Worm (Caenorhabditis elegans) whole organism, L4 larva: ENCODE data around the gene exl-1.
A peak's percentile ranks its signal among the peaks of the same experiment; 100 is the strongest.

Source experiments
- D1046.2 ChIP-seq: fragments of 200-800 bp; sonication (Bioruptor generic); IDR thresholded peaks from 2 replicates; pipeline ENCODE4 v1.3.6; 2022; ENCODE audit warnings: missing genetic modification characterization, missing compliant biosample characterization
- F44E2.7 ChIP-seq: fragments of 200-800 bp; sonication (Bioruptor generic); IDR thresholded peaks from 2 replicates; pipeline ENCODE4 v2.1.2; 2022; ENCODE audit warnings: missing genetic modification characterization, missing compliant biosample characterization
- F49E8.2 ChIP-seq: sonication (generic microtip); optimal IDR thresholded peaks from 2 replicates; lab custom pipeline; 2016; ENCODE audit warnings: missing compliant biosample characterization, mild to moderate bottlenecking, missing genetic modification characterization, borderline replicate concordance
- T26A8.4 ChIP-seq: fragments of 200-800 bp; sonication (Bioruptor generic); IDR thresholded peaks from 2 replicates; pipeline ENCODE4 v1.3.6; 2022; ENCODE audit warnings: missing genetic modification characterization, missing compliant biosample characterization
- Y105C5A.15 ChIP-seq: fragments of 200-800 bp; sonication (Bioruptor generic); IDR thresholded peaks from 2 replicates; pipeline ENCODE4 v1.3.6; 2022; ENCODE audit warnings: missing genetic modification characterization, missing compliant biosample characterization
- ZK546.5 ChIP-seq, 2 experiments: sonication (generic microtip); optimal IDR thresholded peaks; 2 replicates each; lab custom pipeline; 2017; ENCODE audit warnings: missing biosample characterization in 2 of 2, missing genetic modification characterization in 2 of 2
- arid-1 ChIP-seq: fragments of 200-800 bp; sonication (Bioruptor generic); conservative IDR thresholded peaks from 2 replicates; pipeline ENCODE4 v1.3.6; 2022; ENCODE audit warnings: missing genetic modification reagents, missing genetic modification characterization, missing compliant biosample characterization
- ceh-32 ChIP-seq: sonication (generic microtip); optimal IDR thresholded peaks from 2 replicates; lab custom pipeline; 2016; ENCODE audit warnings: mild to moderate bottlenecking, missing genetic modification characterization, missing compliant biosample characterization; ENCODE audit not compliant: poor library complexity
- ceh-44 ChIP-seq: fragments of 200-800 bp; sonication (Bioruptor generic); IDR thresholded peaks from 2 replicates; pipeline ENCODE4 v1.3.6; 2022; ENCODE audit warnings: missing genetic modification reagents, missing genetic modification characterization, missing compliant biosample characterization
- ceh-82 ChIP-seq: sonication (generic microtip); optimal IDR thresholded peaks from 2 replicates; lab custom pipeline; 2017; ENCODE audit warnings: missing biosample characterization, missing genetic modification characterization
- ces-1 ChIP-seq: fragments of 150-350 bp; sonication (generic microtip); optimal IDR thresholded peaks from 4 replicates; lab custom pipeline; 2014; ENCODE audit warnings: missing biosample characterization, missing genetic modification reagents, missing genetic modification characterization
- ctbp-1 ChIP-seq: fragments of 200-800 bp; sonication (Bioruptor generic); IDR thresholded peaks from 2 replicates; pipeline ENCODE4 v1.3.6; 2022; ENCODE audit warnings: missing genetic modification reagents, missing genetic modification characterization, missing compliant biosample characterization
- daf-12 ChIP-seq: fragments of 150-350 bp; optimal IDR thresholded peaks from 2 replicates; lab custom pipeline; 2014; ENCODE audit warnings: missing biosample characterization, missing genetic modification reagents, missing genetic modification characterization
- daf-16 ChIP-seq, 3 experiments: sonication (generic microtip); optimal IDR thresholded peaks; 2 replicates each; lab custom pipeline; 2016 to 2017; ENCODE audit warnings: missing genetic modification characterization in 3 of 3, missing genetic modification reagents in 3 of 3, mild to moderate bottlenecking in 2 of 3, missing compliant biosample characterization in 2 of 3, missing biosample characterization in 1 of 3, moderate library complexity in 1 of 3
- daf-8 ChIP-seq: fragments of 200-800 bp; sonication (Bioruptor generic); IDR thresholded peaks from 2 replicates; pipeline ENCODE4 v1.3.6; 2022; ENCODE audit warnings: missing genetic modification characterization, missing compliant biosample characterization
- dmd-6 ChIP-seq: fragments of 200-800 bp; sonication (Bioruptor generic); IDR thresholded peaks from 2 replicates; pipeline ENCODE4 v1.3.6; 2022; ENCODE audit warnings: missing genetic modification reagents, missing genetic modification characterization, missing compliant biosample characterization
- dmd-8 ChIP-seq: fragments of 200-800 bp; sonication (Bioruptor generic); IDR thresholded peaks from 2 replicates; pipeline ENCODE4 v1.3.6; 2022; ENCODE audit warnings: missing genetic modification characterization, missing compliant biosample characterization
- dmd-9 ChIP-seq: fragments of 200-800 bp; sonication (Bioruptor generic); IDR thresholded peaks from 2 replicates; pipeline ENCODE4 v1.3.6; 2022; ENCODE audit warnings: missing genetic modification reagents, missing genetic modification characterization, missing compliant biosample characterization
- dpl-1 ChIP-seq: fragments of 150-350 bp; optimal IDR thresholded peaks from 2 replicates; lab custom pipeline; 2014; ENCODE audit warnings: missing biosample characterization, missing genetic modification reagents, missing genetic modification characterization
- duxl-1 ChIP-seq: sonication (generic microtip); optimal IDR thresholded peaks from 2 replicates; lab custom pipeline; 2016; ENCODE audit warnings: mild to moderate bottlenecking, missing genetic modification characterization, moderate library complexity, missing compliant biosample characterization; ENCODE audit not compliant: poor library complexity
- egl-27 ChIP-seq: sonication (generic microtip); optimal IDR thresholded peaks from 3 replicates; lab custom pipeline; 2017; ENCODE audit warnings: missing biosample characterization, missing genetic modification reagents, missing genetic modification characterization
- fkh-10 ChIP-seq: fragments of 150-350 bp; optimal IDR thresholded peaks from 2 replicates; lab custom pipeline; 2014; ENCODE audit warnings: missing biosample characterization, missing genetic modification reagents, missing genetic modification characterization
- hlh-30 ChIP-seq: sonication (generic microtip); optimal IDR thresholded peaks from 2 replicates; lab custom pipeline; 2017; ENCODE audit warnings: antibody characterized with exemption, mild to moderate bottlenecking, missing genetic modification characterization, missing compliant biosample characterization; ENCODE audit not compliant: insufficient read depth
- hmg-1.1 ChIP-seq: fragments of 200-800 bp; sonication (Bioruptor generic); IDR thresholded peaks from 2 replicates; pipeline ENCODE4 v1.3.6; 2022; ENCODE audit warnings: missing genetic modification reagents, missing genetic modification characterization, missing compliant biosample characterization
- jun-1 ChIP-seq: fragments of 150-350 bp; optimal IDR thresholded peaks from 2 replicates; lab custom pipeline; 2014; ENCODE audit warnings: missing biosample characterization, missing genetic modification reagents, missing genetic modification characterization
- lin-15B ChIP-seq: fragments of 150-350 bp; sonication (generic microtip); optimal IDR thresholded peaks from 3 replicates; lab custom pipeline; 2014; ENCODE audit warnings: missing biosample characterization, missing genetic modification characterization
- lin-29 ChIP-seq: fragments of 200-800 bp; sonication (Bioruptor generic); IDR thresholded peaks from 2 replicates; pipeline ENCODE4 v1.3.6; 2022; ENCODE audit warnings: missing genetic modification reagents, missing genetic modification characterization, missing compliant biosample characterization
- lin-38 ChIP-seq: fragments of 200-800 bp; sonication (Bioruptor generic); IDR thresholded peaks from 2 replicates; pipeline ENCODE4 v1.3.6; 2022; ENCODE audit warnings: missing genetic modification reagents, missing genetic modification characterization, missing compliant biosample characterization
- lsy-2 ChIP-seq, 2 experiments: fragments of 150-350 bp in 1 of 2; sonication (generic microtip) in 1 of 2; optimal IDR thresholded peaks; 2 replicates each; lab custom pipeline; 2014 to 2017; ENCODE audit warnings: missing biosample characterization in 2 of 2, missing genetic modification characterization in 2 of 2
- mdl-1 ChIP-seq, 2 experiments: fragments of 150-350 bp in 1 of 2; sonication (generic microtip) in 1 of 2; optimal IDR thresholded peaks; 2 replicates each; lab custom pipeline; 2014 to 2017; ENCODE audit warnings: missing biosample characterization in 2 of 2, missing genetic modification characterization in 2 of 2
- mdt-29 ChIP-seq: fragments of 200-800 bp; sonication (Bioruptor generic); IDR thresholded peaks from 2 replicates; pipeline ENCODE4 v1.3.6; 2022; ENCODE audit warnings: missing genetic modification reagents, missing genetic modification characterization, missing compliant biosample characterization
- mep-1 ChIP-seq: fragments of 150-350 bp; sonication (generic microtip); optimal IDR thresholded peaks from 3 replicates; lab custom pipeline; 2014; ENCODE audit warnings: missing biosample characterization, missing genetic modification characterization
- nhr-10 ChIP-seq: fragments of 150-350 bp; optimal IDR thresholded peaks from 2 replicates; lab custom pipeline; 2014; ENCODE audit warnings: missing biosample characterization, missing genetic modification characterization
- nhr-102 ChIP-seq: sonication (generic microtip); optimal IDR thresholded peaks from 2 replicates; lab custom pipeline; 2016; ENCODE audit warnings: mild to moderate bottlenecking, missing genetic modification characterization, moderate library complexity, missing compliant biosample characterization
- nhr-11 ChIP-seq: fragments of 150-350 bp; optimal IDR thresholded peaks from 2 replicates; lab custom pipeline; 2014; ENCODE audit warnings: missing biosample characterization, missing genetic modification characterization
- nhr-237 ChIP-seq: sonication (generic microtip); optimal IDR thresholded peaks from 2 replicates; lab custom pipeline; 2017; ENCODE audit warnings: missing biosample characterization, missing genetic modification characterization
- nhr-25 ChIP-seq: sonication (generic microtip); optimal IDR thresholded peaks from 2 replicates; lab custom pipeline; 2017; ENCODE audit warnings: missing genetic modification characterization, mild to moderate bottlenecking, missing compliant biosample characterization, antibody characterized with exemption, moderate library complexity, borderline replicate concordance; ENCODE audit not compliant: insufficient read depth
- nhr-28 ChIP-seq: fragments of 150-350 bp; optimal IDR thresholded peaks from 2 replicates; lab custom pipeline; 2014; ENCODE audit warnings: missing biosample characterization, missing genetic modification characterization
- nhr-41 ChIP-seq: fragments of 200-800 bp; sonication (Bioruptor generic); IDR thresholded peaks from 2 replicates; pipeline ENCODE4 v1.3.6; 2022; ENCODE audit warnings: missing genetic modification reagents, missing genetic modification characterization, missing compliant biosample characterization
- nhr-76 ChIP-seq: fragments of 150-350 bp; optimal IDR thresholded peaks from 2 replicates; lab custom pipeline; 2014; ENCODE audit warnings: missing biosample characterization, missing genetic modification characterization
- nhr-77 ChIP-seq: fragments of 150-350 bp; optimal IDR thresholded peaks from 2 replicates; lab custom pipeline; 2014; ENCODE audit warnings: missing biosample characterization, missing genetic modification characterization
- pqm-1 ChIP-seq: sonication (generic microtip); optimal IDR thresholded peaks from 2 replicates; lab custom pipeline; 2017; ENCODE audit warnings: missing biosample characterization, missing genetic modification characterization
- rbr-2 ChIP-seq: sonication (generic microtip); optimal IDR thresholded peaks from 2 replicates; lab custom pipeline; 2016; ENCODE audit warnings: missing genotype, missing genetic modification characterization, missing compliant biosample characterization
- saeg-2 ChIP-seq: fragments of 200-800 bp; sonication (Bioruptor generic); IDR thresholded peaks from 2 replicates; pipeline ENCODE4 v1.3.6; 2022; ENCODE audit warnings: missing genetic modification reagents, missing genetic modification characterization, missing compliant biosample characterization
- skn-1 ChIP-seq: fragments of 150-350 bp; optimal IDR thresholded peaks from 2 replicates; lab custom pipeline; 2014; ENCODE audit warnings: missing biosample characterization, missing genetic modification characterization
- snpc-1.2 ChIP-seq: fragments of 200-800 bp; sonication (Bioruptor generic); IDR thresholded peaks from 2 replicates; pipeline ENCODE4 v1.3.6; 2022; ENCODE audit warnings: missing genetic modification reagents, missing genetic modification characterization, missing compliant biosample characterization
- spr-1 ChIP-seq: sonication (generic microtip); optimal IDR thresholded peaks from 2 replicates; lab custom pipeline; 2016; ENCODE audit warnings: mild to moderate bottlenecking, missing genetic modification characterization, missing compliant biosample characterization
- unc-130 ChIP-seq: sonication (generic microtip); optimal IDR thresholded peaks from 2 replicates; lab custom pipeline; 2016; ENCODE audit warnings: missing genetic modification reagents, missing genetic modification characterization, missing compliant biosample characterization
- unc-39 ChIP-seq: sonication (generic microtip); optimal IDR thresholded peaks from 2 replicates; lab custom pipeline; 2017; ENCODE audit warnings: missing biosample characterization, missing genetic modification characterization
- zip-2 ChIP-seq: fragments of 150-350 bp; optimal IDR thresholded peaks from 2 replicates; lab custom pipeline; 2014; ENCODE audit warnings: missing biosample characterization, missing genetic modification characterization
- ztf-11 ChIP-seq: fragments of 150-350 bp; optimal IDR thresholded peaks from 2 replicates; lab custom pipeline; 2014; ENCODE audit warnings: missing biosample characterization, missing genetic modification characterization

Gene exl-1

DNA sequence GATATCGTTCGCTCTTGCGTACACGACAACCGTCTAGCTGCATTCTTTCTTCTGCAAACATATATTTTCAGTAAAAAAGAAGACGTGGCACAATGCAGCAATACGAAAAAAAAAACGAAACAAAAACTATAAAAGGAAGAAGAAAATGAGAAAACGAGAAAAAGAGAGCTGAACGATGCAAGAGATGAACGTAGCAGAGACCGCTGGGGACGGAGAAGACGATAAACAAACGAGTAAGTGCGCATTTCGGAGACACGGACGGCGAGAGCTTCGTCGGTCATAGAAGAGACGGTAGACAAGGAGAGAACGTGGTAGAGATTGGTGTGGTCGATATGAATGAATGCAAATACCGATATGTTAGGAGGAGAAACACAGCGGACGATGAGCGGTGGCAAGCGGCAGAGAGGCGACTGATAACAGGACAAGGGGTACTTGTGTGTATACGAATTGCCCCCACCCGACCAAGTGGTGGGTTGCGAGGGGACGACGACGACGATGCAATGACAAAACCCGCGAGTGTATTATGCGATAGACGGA lies 24.7 kb upstream of the exl-1 start, which contains the start of gene K04B12.2 (continued):
- TF ChIP-seq zip-2 (tag; lab: Kevin White, UChicago) (no peak), daf-16 (GFP tag; optimal IDR thresholded peaks at IDR 0.05; lab: Kevin White, UChicago) (peak; percentile 16 to 62), daf-16 (tag; optimal IDR thresholded peaks at IDR 0.05; lab: Kevin White, UChicago) (peak; percentile 90), egl-27 (tag; lab: Kevin White, UChicago) (no peak), nhr-10 (tag; lab: Kevin White, UChicago) (peak; percentile 55), spr-1 (tag; lab: Kevin White, UChicago) (peak; percentile 8), T26A8.4 (GFP tag; lab: Robert Waterston, UW) (peak; percentile 70), ceh-82 (tag; lab: Kevin White, UChicago) (no peak), dpl-1 (peak; percentile 60), ceh-32 (tag; lab: Kevin White, UChicago) (no peak), hmg-1.1 (GFP tag; lab: Robert Waterston, UW) (peak; percentile 81), jun-1 (tag; lab: Kevin White, UChicago) (peak; percentile 31), F49E8.2 (tag; lab: Kevin White, UChicago) (no peak), mdt-29 (GFP tag; lab: Robert Waterston, UW) (no peak), lin-38 (GFP tag; lab: Robert Waterston, UW) (peak; percentile 71), ZK546.5 (tag; optimal IDR thresholded peaks at IDR 0.05; lab: Kevin White, UChicago) (no peak), unc-130 (GFP tag; lab: Kevin White, UChicago) (no peak), lsy-2 (tag; optimal IDR thresholded peaks at IDR 0.05; lab: Kevin White, UChicago) (peak; percentile 41 to 67), D1046.2 (GFP tag; lab: Robert Waterston, UW) (no peak), dmd-6 (GFP tag; lab: Robert Waterston, UW) (peak; percentile 81), hlh-30 (tag; lab: Kevin White, UChicago) (peak; percentile 60), nhr-25 (tag; lab: Kevin White, UChicago) (no peak), nhr-237 (no peak), nhr-77 (tag; lab: Kevin White, UChicago) (peak; percentile 95), unc-39 (no peak), duxl-1 (tag; lab: Kevin White, UChicago) (no peak), mdl-1 (tag; optimal IDR thresholded peaks at IDR 0.05; lab: Kevin White, UChicago) (peak; percentile 36 to 76), ceh-44 (GFP tag; lab: Robert Waterston, UW) (no peak), lin-29 (GFP tag; lab: Robert Waterston, UW) (no peak), nhr-28 (peak; percentile 79), pqm-1 (tag; lab: Kevin White, UChicago) (peak; percentile 59), arid-1 (GFP tag; lab: Robert Waterston, UW) (peak; percentile 37; the same call in 1 of the 2 replicates), ces-1 (GFP tag; lab: Kevin White, UChicago) (no peak), ctbp-1 (GFP tag; lab: Robert Waterston, UW) (no peak), nhr-41 (GFP tag; lab: Robert Waterston, UW) (0 out of 2 replicates have a peak, but pooled peaks have one; percentile 41), daf-8 (GFP tag; lab: Robert Waterston, UW) (no peak), rbr-2 (tag; lab: Kevin White, UChicago) (peak; percentile 80), fkh-10 (peak; percentile 13), nhr-102 (tag; lab: Kevin White, UChicago) (peak; percentile 43), daf-12 (tag; lab: Kevin White, UChicago) (no peak), snpc-1.2 (GFP tag; lab: Robert Waterston, UW) (no peak), skn-1 (no peak), dmd-8 (GFP tag; lab: Robert Waterston, UW) (no peak), dmd-9 (GFP tag; lab: Robert Waterston, UW) (no peak), Y105C5A.15 (GFP tag; lab: Robert Waterston, UW) (no peak), nhr-11 (peak; percentile 6), F44E2.7 (GFP tag; lab: Robert Waterston, UW) (no peak), nhr-76 (tag; lab: Kevin White, UChicago) (no peak), mep-1 (tag; lab: Kevin White, UChicago) (peak; percentile 85), saeg-2 (no peak), lin-15B (tag; lab: Kevin White, UChicago) (no peak), ztf-11 (tag; lab: Kevin White, UChicago) (no peak)
